Fruit fly (Drosophila melanogaster) whole organism, adult: Measurements from ENCODE around the gene mRpS10.

Experiments
- CG11617 ChIP-seq: fragments of 200-800 bp; sonication (Bioruptor generic); optimal IDR thresholded peaks from 2 replicates; lab custom pipeline; 2017; ENCODE audit warnings: mild to moderate bottlenecking, missing biosample characterization, missing genetic modification reagents, missing genetic modification characterization
- CG1620 ChIP-seq: fragments of 200-800 bp; sonication (Bioruptor generic); optimal IDR thresholded peaks from 2 replicates; lab custom pipeline; 2016; ENCODE audit warnings: missing biosample characterization, missing genetic modification characterization
- CG33017 ChIP-seq: fragments of 200-800 bp; sonication (Bioruptor generic); optimal IDR thresholded peaks from 2 replicates; lab custom pipeline; 2018; ENCODE audit warnings: missing biosample characterization, mild to moderate bottlenecking, missing genetic modification characterization, moderate library complexity
- CG5204 ChIP-seq: fragments of 200-800 bp; sonication (Bioruptor generic); optimal IDR thresholded peaks from 2 replicates; lab custom pipeline; 2016; ENCODE audit warnings: missing biosample characterization, missing genetic modification characterization
- CG7045 ChIP-seq: fragments of 200-800 bp; sonication (Bioruptor generic); optimal IDR thresholded peaks from 2 replicates; lab custom pipeline; 2017; ENCODE audit warnings: missing biosample characterization, mild to moderate bottlenecking, missing genetic modification characterization
- CG7101 ChIP-seq: fragments of 200-800 bp; sonication (Bioruptor generic); optimal IDR thresholded peaks from 2 replicates; lab custom pipeline; 2018; ENCODE audit warnings: missing biosample characterization, mild to moderate bottlenecking, missing genetic modification characterization, moderate library complexity
- Clk ChIP-seq: fragments of 200-800 bp; sonication (Bioruptor generic); optimal IDR thresholded peaks from 2 replicates; lab custom pipeline; 2017; ENCODE audit warnings: missing biosample characterization, missing genetic modification characterization
- Crg-1 ChIP-seq: fragments of 200-800 bp; sonication (Bioruptor generic); optimal IDR thresholded peaks from 2 replicates; lab custom pipeline; 2016; ENCODE audit warnings: missing biosample characterization, missing genetic modification characterization
- Hr96 ChIP-seq: fragments of 200-800 bp; sonication (Bioruptor generic); optimal IDR thresholded peaks from 2 replicates; lab custom pipeline; 2016; ENCODE audit warnings: missing biosample characterization, missing genetic modification characterization
- bab1 ChIP-seq: fragments of 200-800 bp; sonication (Bioruptor generic); optimal IDR thresholded peaks from 3 replicates; lab custom pipeline; 2019; ENCODE audit warnings: missing biosample characterization, mild to moderate bottlenecking, missing genetic modification characterization, moderate library complexity
- cnc ChIP-seq, 2 experiments: fragments of >200 bp; optimal IDR thresholded peaks; 2 replicates each; lab custom pipeline; 2017
- kay ChIP-seq: fragments of 200-800 bp; sonication (Bioruptor generic); peaks from one replicate; lab custom pipeline; 2016; ENCODE audit warnings: missing biosample characterization, missing genetic modification characterization, borderline replicate concordance
- pad ChIP-seq: fragments of 200-800 bp; sonication (Bioruptor generic); optimal IDR thresholded peaks from 3 replicates; lab custom pipeline; 2017; ENCODE audit warnings: missing biosample characterization, missing genetic modification characterization, mild to moderate bottlenecking, moderate library complexity, missing genetic modification reagents
- toe ChIP-seq: fragments of 200-800 bp; sonication (Bioruptor generic); optimal IDR thresholded peaks from 2 replicates; lab custom pipeline; 2016; ENCODE audit warnings: missing biosample characterization, missing genetic modification characterization

DNA sequence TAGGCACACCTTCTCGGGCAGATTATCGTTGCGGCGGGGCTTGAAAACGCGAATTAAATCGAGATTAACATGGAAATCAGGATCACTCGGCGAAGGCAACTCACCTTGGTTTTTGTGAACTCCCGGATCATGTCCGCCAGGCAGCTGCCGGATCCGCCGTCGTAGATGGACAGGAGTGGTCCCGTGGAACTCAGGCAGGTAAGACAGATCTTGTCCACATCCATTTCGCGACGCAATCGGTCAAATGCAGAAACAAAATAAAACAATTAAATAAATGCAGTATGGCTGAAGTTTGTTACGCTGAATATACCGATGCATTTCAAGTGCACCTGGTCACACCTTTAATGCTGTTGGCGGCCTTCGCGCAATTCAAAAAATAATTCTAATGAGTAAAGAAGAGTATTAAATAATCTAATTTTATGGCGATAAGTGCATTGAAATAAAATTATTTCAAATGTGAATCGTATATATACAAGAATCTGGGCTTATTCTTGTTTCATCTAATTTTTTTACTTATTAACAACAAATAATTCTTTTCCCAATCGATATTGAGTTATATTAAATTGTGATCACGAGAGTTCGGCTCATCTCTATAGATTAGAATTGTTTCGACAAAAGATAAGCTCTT, 16.0 kb upstream of the mRpS10 start, which contains the start of the genes CG6654 and CG4210:
- TF ChIP-seq toe (GFP tag; lab: Kevin White, UChicago) = peak; percentile 5
- no peak for TF ChIP-seq Clk (GFP tag; lab: Kevin White, UChicago)
- TF ChIP-seq bab1 (GFP tag; lab: Kevin White, UChicago) = peak; percentile 9
- peak; percentile 15 for TF ChIP-seq pad (GFP tag; lab: Kevin White, UChicago)
- TF ChIP-seq CG7101 = peak; percentile 9
- no peak for TF ChIP-seq CG1620
- no peak for TF ChIP-seq CG5204
- no peak for TF ChIP-seq CG33017
- no peak for TF ChIP-seq kay (GFP tag; lab: Kevin White, UChicago)
- TF ChIP-seq Crg-1 = no peak
- TF ChIP-seq cnc (optimal IDR thresholded peaks at IDR 0.05; lab: Kevin White, UChicago) = no peak
- TF ChIP-seq Hr96 (GFP tag; lab: Kevin White, UChicago) = no peak
- peak; percentile 29 for TF ChIP-seq CG11617
- no peak for TF ChIP-seq CG7045 (GFP tag; lab: Kevin White, UChicago)
